Worm (Caenorhabditis elegans) whole organism, L1 larva: ENCODE results near the gene rab-14.

Source experiments
- ama-1 ChIP-seq: fragments of 150-350 bp; optimal IDR thresholded peaks from 2 replicates; lab custom pipeline; 2014
- nhr-11 ChIP-seq: fragments of 150-350 bp; optimal IDR thresholded peaks from 2 replicates; lab custom pipeline; 2014; ENCODE audit warnings: missing biosample characterization, missing genetic modification characterization
- nhr-76 ChIP-seq: sonication (generic microtip); optimal IDR thresholded peaks from 2 replicates; lab custom pipeline; 2017; ENCODE audit warnings: missing biosample characterization, missing genetic modification characterization
- pax-3 ChIP-seq: fragments of 200-800 bp; sonication (Bioruptor generic); optimal IDR thresholded peaks from 2 replicates; lab custom pipeline; 2018; ENCODE audit warnings: mild to moderate bottlenecking, missing genetic modification characterization, moderate library complexity, missing compliant biosample characterization

DNA sequence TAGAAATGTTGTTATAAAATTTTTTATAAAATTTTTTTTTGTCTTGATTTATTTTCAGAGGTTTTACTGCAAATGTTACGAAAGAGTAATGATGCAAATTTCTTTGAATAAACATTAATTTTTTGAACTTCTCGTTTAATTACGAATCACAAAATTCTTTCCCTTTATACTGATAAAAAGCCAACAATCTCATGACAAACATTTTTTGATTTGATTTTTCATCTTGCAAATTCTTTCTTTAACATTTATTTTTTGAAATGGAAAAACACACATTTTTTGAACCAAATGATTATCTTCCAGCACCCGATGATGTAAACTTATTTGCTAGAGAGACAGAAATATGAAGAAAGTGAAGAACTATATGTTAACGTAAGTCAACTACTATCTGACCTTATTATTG lies 13.8 kb upstream of the rab-14 start, which contains the start of gene K09E9.1:
- no peak for TF ChIP-seq nhr-76 (tag; lab: Kevin White, UChicago)
- TF ChIP-seq nhr-11 (tag; lab: Kevin White, UChicago), result no peak
- TF ChIP-seq ama-1 (lab: Kevin White, UChicago), result no peak
- no peak for TF ChIP-seq pax-3 (tag; lab: Kevin White, UChicago)
